Fruit fly (Drosophila melanogaster) whole organism, embryonic: ENCODE results near the gene CG7728.

Experiments used
- Adf1 ChIP-seq: fragments of 200-800 bp; sonication (Bioruptor generic); IDR thresholded peaks from 2 replicates; pipeline ENCODE4 v1.3.6; 2022; ENCODE audit warnings: missing biosample characterization, missing genetic modification characterization
- CG1024 ChIP-seq: fragments of 200-800 bp; sonication (Bioruptor generic); IDR thresholded peaks from 2 replicates; pipeline ENCODE4 v1.3.6; 2022; ENCODE audit warnings: missing biosample characterization, missing genetic modification characterization
- CG13775 ChIP-seq: fragments of 200-800 bp; sonication (Bioruptor generic); optimal IDR thresholded peaks from 3 replicates; lab custom pipeline; 2017; ENCODE audit warnings: missing biosample characterization, mild to moderate bottlenecking, missing genetic modification characterization
- CG15514 ChIP-seq: fragments of 200-800 bp; sonication (Bioruptor generic); optimal IDR thresholded peaks from 3 replicates; lab custom pipeline; 2017; ENCODE audit warnings: missing biosample characterization, missing genetic modification characterization, mild to moderate bottlenecking, moderate library complexity, missing genetic modification reagents
- CG31224 ChIP-seq: fragments of 200-800 bp; sonication (Bioruptor generic); IDR thresholded peaks from 2 replicates; pipeline ENCODE4 v1.3.6; 2022; ENCODE audit warnings: missing biosample characterization, missing genetic modification characterization
- CG32767 ChIP-seq: fragments of 200-800 bp; sonication (Bioruptor generic); IDR thresholded peaks from 2 replicates; pipeline ENCODE4 v1.3.6; 2022; ENCODE audit warnings: missing biosample characterization, missing genetic modification characterization
- CG3407 ChIP-seq: fragments of 200-800 bp; sonication (Bioruptor generic); optimal IDR thresholded peaks from 2 replicates; lab custom pipeline; 2018; ENCODE audit warnings: missing biosample characterization, mild to moderate bottlenecking, missing genetic modification characterization
- CG3995 ChIP-seq: fragments of 200-800 bp; sonication (Bioruptor generic); optimal IDR thresholded peaks from 3 replicates; lab custom pipeline; 2016; ENCODE audit warnings: missing biosample characterization, missing genetic modification characterization
- CG7271 ChIP-seq: fragments of 200-800 bp; sonication (Bioruptor generic); optimal IDR thresholded peaks from 2 replicates; lab custom pipeline; 2018; ENCODE audit warnings: missing biosample characterization, mild to moderate bottlenecking, missing genetic modification characterization, moderate library complexity
- CG8290 ChIP-seq, 3 experiments: fragments of 200-800 bp; sonication (Bioruptor generic); optimal IDR thresholded peaks; 2 replicates each; lab custom pipeline; 2016 to 2019; ENCODE audit warnings: missing biosample characterization in 3 of 3, missing genetic modification characterization in 3 of 3, mild to moderate bottlenecking in 2 of 3, moderate library complexity in 1 of 3
- CG9437 ChIP-seq: fragments of 200-800 bp; sonication (Bioruptor generic); optimal IDR thresholded peaks from 2 replicates; lab custom pipeline; 2018; ENCODE audit warnings: missing biosample characterization, mild to moderate bottlenecking, missing genetic modification characterization
- CG9876 ChIP-seq: fragments of 200-800 bp; sonication (Bioruptor generic); optimal IDR thresholded peaks from 2 replicates; lab custom pipeline; 2016; ENCODE audit warnings: missing biosample characterization, missing genetic modification characterization
- Chrac-16 ChIP-seq: fragments of 200-800 bp; sonication (Bioruptor generic); optimal IDR thresholded peaks from 3 replicates; lab custom pipeline; 2016; ENCODE audit warnings: missing biosample characterization, missing genetic modification characterization
- CoRest ChIP-seq: fragments of 200-800 bp; sonication (Bioruptor generic); optimal IDR thresholded peaks from 3 replicates; lab custom pipeline; 2018; ENCODE audit warnings: missing biosample characterization, mild to moderate bottlenecking, missing genetic modification characterization, moderate library complexity
- Dp ChIP-seq: fragments of 200-800 bp; sonication (Bioruptor generic); optimal IDR thresholded peaks from 2 replicates; lab custom pipeline; 2018; ENCODE audit warnings: missing biosample characterization, mild to moderate bottlenecking, missing genetic modification characterization, moderate library complexity
- GATAe ChIP-seq: fragments of 200-800 bp; sonication (Bioruptor generic); conservative IDR thresholded peaks from 2 replicates; pipeline ENCODE4 v1.3.6; 2022; ENCODE audit warnings: missing biosample characterization, missing genetic modification characterization
- Gsc ChIP-seq: fragments of 200-800 bp; sonication (Bioruptor generic); IDR thresholded peaks from 2 replicates; pipeline ENCODE4 v1.3.6; 2022; ENCODE audit warnings: missing biosample characterization, missing genetic modification characterization
- HLH3B ChIP-seq: fragments of 200-800 bp; sonication (Bioruptor generic); IDR thresholded peaks from 2 replicates; pipeline ENCODE4 v1.3.6; 2022; ENCODE audit warnings: missing biosample characterization, missing genetic modification characterization
- HLH54F ChIP-seq: fragments of 200-800 bp; sonication (Bioruptor generic); optimal IDR thresholded peaks from 3 replicates; lab custom pipeline; 2016; ENCODE audit warnings: missing biosample characterization, missing genetic modification characterization
- Hmr ChIP-seq: fragments of 200-800 bp; sonication (Bioruptor generic); optimal IDR thresholded peaks from 3 replicates; lab custom pipeline; 2017; ENCODE audit warnings: mild to moderate bottlenecking, missing biosample characterization, missing genetic modification reagents, missing genetic modification characterization
- Hr51 ChIP-seq, 2 experiments: fragments of 200-800 bp; sonication (Bioruptor generic); optimal IDR thresholded peaks; 2 replicates in 1 of 2; 3 replicates in 1 of 2; lab custom pipeline; 2016 to 2018; ENCODE audit warnings: missing biosample characterization in 2 of 2, missing genetic modification characterization in 2 of 2, mild to moderate bottlenecking in 1 of 2, moderate library complexity in 1 of 2
- Mes4 ChIP-seq: fragments of 200-800 bp; sonication (Bioruptor generic); optimal IDR thresholded peaks from 2 replicates; lab custom pipeline; 2016; ENCODE audit warnings: missing biosample characterization, missing genetic modification characterization
- Mrtf ChIP-seq: fragments of 200-800 bp; sonication (Bioruptor generic); IDR thresholded peaks from 3 replicates; pipeline ENCODE4 v1.3.6; 2022; ENCODE audit warnings: missing biosample characterization, missing genetic modification characterization
- Ptx1 ChIP-seq: fragments of 200-800 bp; sonication (Bioruptor generic); IDR thresholded peaks from 2 replicates; pipeline ENCODE4 v1.3.6; 2022; ENCODE audit warnings: missing biosample characterization, missing genetic modification characterization
- az2 ChIP-seq: fragments of 200-800 bp; sonication (Bioruptor generic); optimal IDR thresholded peaks from 3 replicates; lab custom pipeline; 2016; ENCODE audit warnings: missing biosample characterization, missing genetic modification characterization
- bcd ChIP-seq: fragments of 200-800 bp; sonication (Bioruptor generic); optimal IDR thresholded peaks from 2 replicates; lab custom pipeline; 2017; ENCODE audit warnings: missing biosample characterization, mild to moderate bottlenecking, missing genetic modification characterization
- croc ChIP-seq: fragments of 200-800 bp; sonication (Bioruptor generic); conservative IDR thresholded peaks from 3 replicates; pipeline ENCODE4 v1.3.6; 2022; ENCODE audit warnings: missing biosample characterization, missing genetic modification characterization
- da ChIP-seq: fragments of 200-800 bp; sonication (Bioruptor generic); optimal IDR thresholded peaks from 2 replicates; lab custom pipeline; 2016; ENCODE audit warnings: missing biosample characterization, missing genetic modification characterization
- dmrt99B ChIP-seq: fragments of 200-800 bp; sonication (Bioruptor generic); optimal IDR thresholded peaks from 2 replicates; lab custom pipeline; 2018; ENCODE audit warnings: missing biosample characterization, mild to moderate bottlenecking, missing genetic modification characterization, moderate library complexity
- ftz-f1 ChIP-seq: fragments of 200-800 bp; sonication (Bioruptor generic); optimal IDR thresholded peaks from 2 replicates; lab custom pipeline; 2016; ENCODE audit warnings: missing biosample characterization, missing genetic modification characterization
- gcm ChIP-seq: fragments of 200-800 bp; sonication (Bioruptor generic); optimal IDR thresholded peaks from 2 replicates; lab custom pipeline; 2019; ENCODE audit warnings: missing biosample characterization, mild to moderate bottlenecking, missing genetic modification characterization, moderate library complexity
- gcm2 ChIP-seq: fragments of 200-800 bp; sonication (Bioruptor generic); optimal IDR thresholded peaks from 2 replicates; lab custom pipeline; 2016; ENCODE audit warnings: missing biosample characterization, missing genetic modification characterization
- grau ChIP-seq: fragments of 200-800 bp; optimal IDR thresholded peaks from 3 replicates; lab custom pipeline; 2019; ENCODE audit warnings: missing biosample characterization, mild to moderate bottlenecking, missing genetic modification characterization, moderate library complexity
- jigr1 ChIP-seq: fragments of 200-800 bp; sonication (Bioruptor generic); IDR thresholded peaks from 3 replicates; pipeline ENCODE4 v1.3.6; 2022; ENCODE audit warnings: missing biosample characterization, missing genetic modification characterization
- mirr ChIP-seq: fragments of 200-800 bp; sonication (Bioruptor generic); optimal IDR thresholded peaks from 3 replicates; lab custom pipeline; 2018; ENCODE audit warnings: missing biosample characterization, mild to moderate bottlenecking, missing genetic modification characterization
- pan ChIP-seq, 4 experiments: fragments of >200 bp in 3 of 4; fragments of 200-800 bp in 1 of 4; sonication (Bioruptor generic) in 1 of 4; optimal IDR thresholded peaks in 3 of 4; IDR thresholded peaks in 1 of 4; 2 replicates each; pipeline versions ENCODE4 v1.3.6 to Lab custom; 2017 to 2022; ENCODE audit warnings: missing biosample characterization in 2 of 4, missing genetic modification characterization in 2 of 4, mixed read lengths in 1 of 4
- pzg ChIP-seq: fragments of 200-800 bp; sonication (Bioruptor generic); optimal IDR thresholded peaks from 3 replicates; lab custom pipeline; 2018; ENCODE audit warnings: missing biosample characterization, mild to moderate bottlenecking, missing genetic modification characterization, moderate library complexity
- ranshi ChIP-seq: fragments of 200-800 bp; sonication (Bioruptor generic); IDR thresholded peaks from 2 replicates; pipeline ENCODE4 v1.3.6; 2022; ENCODE audit warnings: missing biosample characterization, missing genetic modification characterization
- sd ChIP-seq: fragments of 200-800 bp; sonication (Bioruptor generic); optimal IDR thresholded peaks from 3 replicates; lab custom pipeline; 2018; ENCODE audit warnings: missing biosample characterization, mild to moderate bottlenecking, missing genetic modification characterization, moderate library complexity
- sens ChIP-seq: fragments of 200-800 bp; sonication (Bioruptor generic); peaks from one replicate; lab custom pipeline; 2016; ENCODE audit warnings: missing biosample characterization, missing genetic modification characterization
- stwl ChIP-seq: fragments of 200-800 bp; sonication (Bioruptor generic); optimal IDR thresholded peaks from 3 replicates; lab custom pipeline; 2018; ENCODE audit warnings: missing biosample characterization, mild to moderate bottlenecking, missing genetic modification characterization, moderate library complexity
- sug ChIP-seq: fragments of 200-800 bp; optimal IDR thresholded peaks from 2 replicates; lab custom pipeline; 2019; ENCODE audit warnings: missing biosample characterization, mild to moderate bottlenecking, missing genetic modification characterization, moderate library complexity
- tap ChIP-seq: fragments of 200-800 bp; optimal IDR thresholded peaks from 3 replicates; lab custom pipeline; 2019; ENCODE audit warnings: missing biosample characterization, mild to moderate bottlenecking, missing genetic modification characterization, moderate library complexity
- trem ChIP-seq: fragments of 200-800 bp; optimal IDR thresholded peaks from 3 replicates; lab custom pipeline; 2019; ENCODE audit warnings: missing biosample characterization, mild to moderate bottlenecking, missing genetic modification characterization, moderate library complexity
- vvl ChIP-seq: fragments of 200-800 bp; sonication (Bioruptor generic); IDR thresholded peaks from 2 replicates; pipeline ENCODE4 v1.3.6; 2022; ENCODE audit warnings: missing biosample characterization, missing genetic modification characterization
- z ChIP-seq: fragments of 200-800 bp; sonication (Bioruptor generic); IDR thresholded peaks from 3 replicates; pipeline ENCODE4 v1.3.6; 2022; ENCODE audit warnings: missing biosample characterization, missing genetic modification characterization

Gene CG7728

DNA sequence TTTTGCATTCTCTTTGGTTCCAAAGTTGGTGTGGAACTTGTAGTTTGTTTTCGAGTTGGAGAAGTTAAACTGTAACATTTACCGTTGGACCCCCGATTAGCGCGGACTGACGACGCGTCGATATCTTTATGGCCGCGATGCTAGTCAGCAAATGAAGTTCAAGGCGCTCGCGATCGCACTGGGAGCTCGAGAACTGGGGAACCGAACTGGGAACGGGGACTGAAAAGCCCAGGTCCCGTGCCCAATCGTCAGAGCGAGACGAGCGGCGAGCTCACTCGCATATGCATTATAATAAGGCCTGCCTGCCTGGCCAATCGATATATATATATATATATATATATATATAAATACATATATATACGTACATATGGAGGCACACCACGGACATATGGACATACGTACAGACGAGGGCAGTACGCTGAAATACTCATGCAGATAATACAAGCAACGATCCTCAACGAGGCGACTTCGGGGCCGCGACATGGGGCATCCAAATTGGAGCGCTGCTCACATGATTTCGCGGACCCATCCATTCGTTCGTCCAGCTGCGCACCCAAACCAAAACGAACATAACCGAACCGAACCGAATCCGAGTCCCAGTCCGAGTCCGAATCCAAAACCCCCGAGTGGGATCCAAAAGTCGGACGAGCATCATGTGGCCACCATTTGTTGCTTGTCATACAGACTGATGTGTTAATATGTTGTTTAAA lies 14.0 kb upstream of the CG7728 start (continued):
- TF ChIP-seq CG9876 (GFP tag; lab: Kevin White, UChicago) (no peak), pan (optimal IDR thresholded peaks at IDR 0.05; lab: Kevin White, UChicago) (no peak), pan (GFP tag; optimal IDR thresholded peaks at IDR 0.05 in 1 of 2, IDR thresholded peaks at IDR 0.05 in 1 of 2) (no peak), CG7271 (no peak), trem (tag; lab: Kevin White, UChicago) (no peak), jigr1 (GFP tag; lab: Robert Waterston, UW) (no peak), az2 (no peak), CG32767 (no peak), Dp (no peak), vvl (GFP tag; lab: Robert Waterston, UW) (no peak), stwl (tag; lab: Kevin White, UChicago) (no peak), Gsc (no peak), CG31224 (GFP tag; lab: Robert Waterston, UW) (0 out of 2 replicates have a peak, but pooled peaks have one; percentile 9), sug (tag; lab: Kevin White, UChicago) (peak; percentile 2), dmrt99B (tag; lab: Kevin White, UChicago) (no peak), sens (peak; percentile 14), HLH54F (GFP tag; lab: Kevin White, UChicago) (no peak), da (GFP tag; lab: Kevin White, UChicago) (no peak), HLH3B (GFP tag; lab: Robert Waterston, UW) (no peak), bcd (GFP tag; lab: Kevin White, UChicago) (no peak), mirr (GFP tag; lab: Kevin White, UChicago) (no peak), ftz-f1 (no peak), gcm (GFP tag; lab: Kevin White, UChicago) (no peak), Chrac-16 (GFP tag; lab: Kevin White, UChicago) (no peak), CG9437 (no peak)

DNA sequence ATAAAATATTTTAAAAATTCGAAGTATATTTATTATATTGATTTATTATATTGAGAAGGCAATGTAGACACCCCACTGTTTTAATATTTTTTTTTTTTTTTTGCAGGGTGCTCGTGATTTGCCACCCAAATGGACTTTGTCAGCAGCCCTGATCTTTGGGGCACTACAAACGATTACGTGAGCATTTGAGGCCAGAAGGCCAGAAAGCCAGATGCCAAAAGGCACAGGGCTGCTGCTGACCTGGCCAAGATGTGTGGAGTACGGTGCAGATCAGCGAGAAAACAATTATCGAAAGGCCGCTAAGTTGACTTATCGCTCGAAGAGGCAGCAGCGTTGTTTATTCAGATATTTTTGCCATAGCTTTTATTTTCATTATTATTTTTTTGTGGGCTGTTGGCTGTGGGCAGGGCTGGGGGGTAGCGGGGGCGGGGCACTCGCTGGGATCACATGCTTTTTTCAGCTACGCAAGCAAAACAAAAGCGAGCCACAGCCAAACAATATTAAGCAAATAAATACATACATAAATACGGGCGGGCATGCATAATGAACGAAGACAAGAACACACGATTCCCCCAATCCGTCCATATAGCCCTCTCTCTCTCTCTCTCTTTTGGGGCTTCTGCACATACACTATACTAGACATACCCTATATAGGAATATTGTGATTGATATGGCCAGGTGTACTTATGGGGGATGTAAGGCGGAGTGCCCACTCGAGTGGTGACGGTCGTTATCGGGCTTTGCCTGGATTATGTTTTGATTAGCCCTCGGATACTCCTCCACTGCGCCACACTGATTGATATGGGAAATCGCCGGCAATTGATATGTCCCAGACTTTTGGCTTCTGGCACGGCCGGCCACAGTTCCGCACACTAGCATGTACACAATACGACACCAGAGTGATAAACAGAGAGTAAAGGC lies 12.8 kb upstream of the CG7728 start:
- TF ChIP-seq Ptx1 (GFP tag; lab: Robert Waterston, UW) (no peak), tap (tag; lab: Kevin White, UChicago) (no peak), CG15514 (GFP tag; lab: Kevin White, UChicago) (peak; percentile 18), gcm2 (GFP tag; lab: Kevin White, UChicago) (no peak), CG8290 (GFP tag; optimal IDR thresholded peaks at IDR 0.05; lab: Kevin White, UChicago) (no peak), CG8290 (tag; optimal IDR thresholded peaks at IDR 0.05; lab: Kevin White, UChicago) (peak in 1 of 2 experiments; percentile 2), CG3995 (GFP tag; lab: Kevin White, UChicago) (no peak), z (GFP tag; lab: Robert Waterston, UW) (0 out of 3 replicates have a peak, but pooled peaks have one; percentile 33), pzg (no peak), vvl (GFP tag; lab: Robert Waterston, UW) (peak; percentile 46; the same call in 1 of the 2 replicates), Mes4 (no peak), CG13775 (GFP tag; lab: Kevin White, UChicago) (no peak), CoRest (no peak), CG32767 (no peak), CG3407 (no peak), Mrtf (GFP tag; lab: Robert Waterston, UW) (0 out of 3 replicates have a peak, but pooled peaks have one; percentile 26), Hr51 (GFP tag; optimal IDR thresholded peaks at IDR 0.05; lab: Kevin White, UChicago) (peak in 1 of 2 experiments; percentile 33), croc (GFP tag; lab: Robert Waterston, UW) (no peak), Adf1 (GFP tag; lab: Robert Waterston, UW) (peak; percentile 31; the same call in 1 of the 2 replicates), CG31224 (GFP tag; lab: Robert Waterston, UW) (peak; percentile 5; the same call in 1 of the 2 replicates), Hmr (GFP tag; lab: Kevin White, UChicago) (peak; percentile 58), CG1024 (no peak), GATAe (GFP tag; lab: Robert Waterston, UW) (no peak), ranshi (GFP tag; lab: Robert Waterston, UW) (no peak), grau (peak; percentile 14), sd (tag; lab: Kevin White, UChicago) (peak; percentile 52)
